Worm (Caenorhabditis elegans): Measurements from ENCODE around the gene gon-4.

The gon-4 gene

ce11 chrIV:10235279-10235829 lies 37.7 kb downstream of the gon-4 start, which contains the start of gene ech-9:
Gene ech-9 (minus strand): TSS chrIV:10235329.
- TF ChIP-seq cebp-2 (GFP tag; IDR thresholded peaks at IDR 0.05) (no peak), bed-2 (GFP tag; IDR thresholded peaks at IDR 0.05) (no peak), zim-3 (tag; optimal IDR thresholded peaks at IDR 0.05) (no peak), ceh-79 (tag; optimal IDR thresholded peaks at IDR 0.05) (no peak), die-1 (tag; optimal IDR thresholded peaks at IDR 0.05) (no peak), Y56A3A.18 (GFP tag; IDR thresholded peaks at IDR 0.05) (no peak), attf-6 (GFP tag; IDR thresholded peaks at IDR 0.05) (no peak), ceh-91 (GFP tag; IDR thresholded peaks at IDR 0.05) (no peak), T26A5.8 (tag; optimal IDR thresholded peaks at IDR 0.05) (no peak), sea-2 (GFP tag; IDR thresholded peaks at IDR 0.05) (no peak)

- no peak for TF ChIP-seq hlh-12 (tag; optimal IDR thresholded peaks at IDR 0.05)
- no peak for TF ChIP-seq F33H1.4 (GFP tag; IDR thresholded peaks at IDR 0.05)
- TF ChIP-seq ets-4 (GFP tag; optimal IDR thresholded peaks at IDR 0.05) = peak; percentile 52
- TF ChIP-seq nhr-80 (tag; optimal IDR thresholded peaks at IDR 0.05) = peak; percentile 68
- peak in 1 of 2 experiments; percentile 12 for TF ChIP-seq let-607 (tag; optimal IDR thresholded peaks at IDR 0.05)
Observed at ce11 chrIV:10236106-10236505, 38.5 kb downstream of the gon-4 start.

ce11 chrIV:10239045-10239444 lies 41.4 kb downstream of the gon-4 start, which contains the start of gene ech-8:
Gene ech-8 (minus strand): TSS chrIV:10239176.
- TF ChIP-seq ceh-91 (GFP tag; IDR thresholded peaks at IDR 0.05) (no peak), B0261.1 (tag; optimal IDR thresholded peaks at IDR 0.05) (no peak), Y95B8A.8 (GFP tag; IDR thresholded peaks at IDR 0.05) (no peak), ztf-22 (GFP tag; optimal IDR thresholded peaks at IDR 0.05) (no peak), ceh-79 (tag; optimal IDR thresholded peaks at IDR 0.05) (no peak), dpl-1 (GFP tag; optimal IDR thresholded peaks at IDR 0.05) (no peak), unc-130 (GFP tag; optimal IDR thresholded peaks at IDR 0.05) (no peak), lsy-27 (tag; optimal IDR thresholded peaks at IDR 0.05; ENCODE audit: borderline replicate concordance, insufficient read depth) (no peak), egrh-3 (GFP tag; IDR thresholded peaks at IDR 0.05) (no peak), cebp-2 (GFP tag; IDR thresholded peaks at IDR 0.05) (no peak), sdz-38 (tag; optimal IDR thresholded peaks at IDR 0.05) (no peak), F52B5.7 (tag; optimal IDR thresholded peaks at IDR 0.05) (no peak), let-607 (tag; optimal IDR thresholded peaks at IDR 0.05) (no peak)

ce11 chrIV:10241659-10242058 lies 44.0 kb downstream of the gon-4 start, which contains the start of gene lipl-7:
Gene lipl-7 (minus strand): TSS chrIV:10241823.
- TF ChIP-seq F55B11.4 (tag; optimal IDR thresholded peaks at IDR 0.05; ENCODE audit: borderline replicate concordance, insufficient read depth) = no peak
- no peak for TF ChIP-seq Y79H2A.3 (GFP tag; conservative IDR thresholded peaks at IDR 0.05)

- no peak for TF ChIP-seq snpc-1.3 (tag; optimal IDR thresholded peaks at IDR 0.05; ENCODE audit: insufficient read depth)
- TF ChIP-seq bed-1 (GFP tag; IDR thresholded peaks at IDR 0.05) = no peak
- TF ChIP-seq C17E4.6 (GFP tag; IDR thresholded peaks at IDR 0.05) = no peak
- TF ChIP-seq ets-4 (GFP tag; optimal IDR thresholded peaks at IDR 0.05) = no peak
- peak; percentile 81 for TF ChIP-seq efl-1 (GFP tag; optimal IDR thresholded peaks at IDR 0.05)
- TF ChIP-seq ceh-91 (GFP tag; IDR thresholded peaks at IDR 0.05) = peak; percentile 42; the same call in 1 of the 2 replicates
- TF ChIP-seq mes-4 (tag; optimal IDR thresholded peaks at IDR 0.05) = no peak
- no peak for TF ChIP-seq ztf-28 (GFP tag; IDR thresholded peaks at IDR 0.05)
- TF ChIP-seq ztf-3 (GFP tag; optimal IDR thresholded peaks at IDR 0.05) = no peak
- TF ChIP-seq madf-6 (GFP tag; IDR thresholded peaks at IDR 0.05) = peak; percentile 91
- TF ChIP-seq xnd-1 (tag; optimal IDR thresholded peaks at IDR 0.05) = peak; percentile 64
- no peak for TF ChIP-seq ccch-3 (GFP tag; optimal IDR thresholded peaks at IDR 0.05)
- no peak for TF ChIP-seq sea-2 (GFP tag; IDR thresholded peaks at IDR 0.05)
- peak; percentile 48 for TF ChIP-seq lin-54 (GFP tag; optimal IDR thresholded peaks at IDR 0.05)
- TF ChIP-seq tbx-9 (tag; optimal IDR thresholded peaks at IDR 0.05; ENCODE audit: borderline replicate concordance) = no peak
- peak; percentile 1 for TF ChIP-seq unc-130 (GFP tag; optimal IDR thresholded peaks at IDR 0.05)
- no peak for TF ChIP-seq B0261.1 (tag; optimal IDR thresholded peaks at IDR 0.05)
- no peak for TF ChIP-seq rec-8 (tag; optimal IDR thresholded peaks at IDR 0.05)
- TF ChIP-seq hmg-20 (GFP tag; IDR thresholded peaks at IDR 0.05) = no peak
Observed at ce11 chrIV:10242458-10243123, 45.0 kb downstream of the gon-4 start.

All from whole organism, young adult.